Worm (Caenorhabditis elegans) whole organism, late embryonic: ENCODE measurements around the gene C04A11.5.

ENCODE experiments used
- C38D4.7 ChIP-seq: fragments of 200-800 bp; sonication (Bioruptor generic); optimal IDR thresholded peaks from 2 replicates; lab custom pipeline; 2018; ENCODE audit warnings: mild to moderate bottlenecking, missing genetic modification characterization, moderate library complexity, missing compliant biosample characterization
- K02D7.2 ChIP-seq: sonication (generic microtip); optimal IDR thresholded peaks from 2 replicates; lab custom pipeline; 2017; ENCODE audit warnings: mild to moderate bottlenecking, missing genetic modification characterization, missing compliant biosample characterization
- T23F11.4 ChIP-seq: fragments of 200-800 bp; sonication (Bioruptor generic); optimal IDR thresholded peaks from 2 replicates; lab custom pipeline; 2018; ENCODE audit warnings: mild to moderate bottlenecking, missing genetic modification characterization, missing compliant biosample characterization
- Y22D7AL.16 ChIP-seq: sonication (generic microtip); optimal IDR thresholded peaks from 2 replicates; lab custom pipeline; 2016; ENCODE audit warnings: missing genetic modification characterization, missing compliant biosample characterization
- ahr-1 ChIP-seq: sonication (generic microtip); optimal IDR thresholded peaks from 2 replicates; lab custom pipeline; 2016; ENCODE audit warnings: missing genetic modification characterization, missing compliant biosample characterization
- ceh-14 ChIP-seq: sonication (generic microtip); optimal IDR thresholded peaks from 2 replicates; lab custom pipeline; 2016; ENCODE audit warnings: missing genotype, missing genetic modification characterization, missing compliant biosample characterization
- ceh-19 ChIP-seq: fragments of 200-800 bp; sonication (Bioruptor generic); optimal IDR thresholded peaks from 2 replicates; lab custom pipeline; 2018; ENCODE audit warnings: mild to moderate bottlenecking, missing genetic modification characterization, missing compliant biosample characterization
- ceh-22 ChIP-seq: sonication (generic microtip); optimal IDR thresholded peaks from 2 replicates; lab custom pipeline; 2017; ENCODE audit warnings: missing biosample characterization, missing genetic modification characterization
- ceh-45 ChIP-seq: fragments of 200-800 bp; sonication (Bioruptor generic); IDR thresholded peaks from 2 replicates; pipeline ENCODE4 v1.3.6; 2022; ENCODE audit warnings: missing genetic modification reagents, missing genetic modification characterization, missing compliant biosample characterization
- ceh-48 ChIP-seq: sonication (generic microtip); optimal IDR thresholded peaks from 2 replicates; lab custom pipeline; 2016; ENCODE audit warnings: missing genetic modification characterization, inconsistent platforms, missing compliant biosample characterization
- dve-1 ChIP-seq: sonication (generic microtip); optimal IDR thresholded peaks from 2 replicates; lab custom pipeline; 2017; ENCODE audit warnings: antibody characterized with exemption, mild to moderate bottlenecking, missing genetic modification characterization, missing compliant biosample characterization
- elt-2 ChIP-seq: sonication (generic microtip); optimal IDR thresholded peaks from 2 replicates; lab custom pipeline; 2016; ENCODE audit warnings: missing genetic modification reagents, missing genetic modification characterization, missing compliant biosample characterization
- ets-4 ChIP-seq: sonication (generic microtip); optimal IDR thresholded peaks from 2 replicates; lab custom pipeline; 2016; ENCODE audit warnings: missing genetic modification characterization, missing compliant biosample characterization
- eyg-1 ChIP-seq: sonication (generic microtip); optimal IDR thresholded peaks from 2 replicates; lab custom pipeline; 2016; ENCODE audit warnings: missing genotype, missing genetic modification characterization, missing compliant biosample characterization
- fkh-10 ChIP-seq: fragments of 150-350 bp; optimal IDR thresholded peaks from 2 replicates; lab custom pipeline; 2014; ENCODE audit warnings: missing biosample characterization, missing genetic modification reagents, missing genetic modification characterization
- fkh-6 ChIP-seq: sonication (generic microtip); optimal IDR thresholded peaks from 2 replicates; lab custom pipeline; 2016; ENCODE audit warnings: missing genetic modification characterization, missing compliant biosample characterization
- gmeb-2 ChIP-seq: sonication (generic microtip); optimal IDR thresholded peaks from 2 replicates; lab custom pipeline; 2016; ENCODE audit warnings: missing genetic modification characterization, inconsistent platforms, missing compliant biosample characterization
- hlh-30 ChIP-seq: sonication (generic microtip); optimal IDR thresholded peaks from 2 replicates; lab custom pipeline; 2017; ENCODE audit warnings: antibody characterized with exemption, missing genetic modification characterization, missing compliant biosample characterization; ENCODE audit not compliant: insufficient read depth
- hlh-6 ChIP-seq: sonication (generic microtip); optimal IDR thresholded peaks from 2 replicates; lab custom pipeline; 2016; ENCODE audit warnings: missing genotype, missing genetic modification characterization, missing compliant biosample characterization
- hlh-8 ChIP-seq: sonication (generic microtip); optimal IDR thresholded peaks from 2 replicates; lab custom pipeline; 2016; ENCODE audit warnings: missing genotype, missing genetic modification characterization, missing compliant biosample characterization
- lim-6 ChIP-seq: sonication (generic microtip); optimal IDR thresholded peaks from 2 replicates; lab custom pipeline; 2016; ENCODE audit warnings: missing genetic modification characterization, missing compliant biosample characterization
- lin-11 ChIP-seq: fragments of 200-800 bp; sonication (Bioruptor generic); optimal IDR thresholded peaks from 2 replicates; lab custom pipeline; 2018; ENCODE audit warnings: mild to moderate bottlenecking, missing genetic modification characterization, missing compliant biosample characterization
- madf-2 ChIP-seq: sonication (generic microtip); optimal IDR thresholded peaks from 2 replicates; lab custom pipeline; 2017; ENCODE audit warnings: missing genetic modification characterization, missing compliant biosample characterization
- mec-3 ChIP-seq: sonication (generic microtip); optimal IDR thresholded peaks from 2 replicates; lab custom pipeline; 2016; ENCODE audit warnings: borderline replicate concordance, missing genetic modification characterization, missing compliant biosample characterization
- nfya-1 ChIP-seq: sonication (generic microtip); optimal IDR thresholded peaks from 2 replicates; lab custom pipeline; 2017; ENCODE audit warnings: missing genetic modification characterization, mild to moderate bottlenecking, missing compliant biosample characterization, antibody characterized with exemption, moderate library complexity
- nhr-11 ChIP-seq: fragments of 150-350 bp; optimal IDR thresholded peaks from 2 replicates; lab custom pipeline; 2014; ENCODE audit warnings: missing biosample characterization, missing genetic modification characterization
- nhr-232 ChIP-seq: sonication (generic microtip); optimal IDR thresholded peaks from 2 replicates; lab custom pipeline; 2016; ENCODE audit warnings: missing genetic modification characterization, missing compliant biosample characterization
- odd-2 ChIP-seq: sonication (generic microtip); optimal IDR thresholded peaks from 2 replicates; lab custom pipeline; 2017; ENCODE audit warnings: antibody characterized with exemption, mild to moderate bottlenecking, missing genetic modification characterization, missing compliant biosample characterization
- pat-9 ChIP-seq: fragments of 200-800 bp; sonication (Bioruptor generic); optimal IDR thresholded peaks from 2 replicates; lab custom pipeline; 2018; ENCODE audit warnings: mild to moderate bottlenecking, missing genetic modification characterization, moderate library complexity, missing compliant biosample characterization
- pros-1 ChIP-seq: fragments of 150-350 bp; optimal IDR thresholded peaks from 2 replicates; lab custom pipeline; 2014; ENCODE audit warnings: missing biosample characterization, missing genetic modification reagents, missing genetic modification characterization
- ref-2 ChIP-seq: sonication (generic microtip); optimal IDR thresholded peaks from 2 replicates; lab custom pipeline; 2016; ENCODE audit warnings: missing genetic modification characterization, missing compliant biosample characterization
- rnt-1 ChIP-seq: sonication (generic microtip); optimal IDR thresholded peaks from 2 replicates; lab custom pipeline; 2016; ENCODE audit warnings: missing genetic modification characterization, missing compliant biosample characterization
- sdc-2 ChIP-seq: sonication (generic microtip); optimal IDR thresholded peaks from 2 replicates; lab custom pipeline; 2016; ENCODE audit warnings: missing genotype, missing genetic modification characterization, missing compliant biosample characterization
- sox-2 ChIP-seq: fragments of 200-800 bp; sonication (Bioruptor generic); IDR thresholded peaks from 2 replicates; pipeline ENCODE4 v1.3.6; 2022; ENCODE audit warnings: missing genetic modification reagents, missing genetic modification characterization, missing compliant biosample characterization
- sox-4 ChIP-seq: sonication (generic microtip); optimal IDR thresholded peaks from 2 replicates; lab custom pipeline; 2017; ENCODE audit warnings: mild to moderate bottlenecking, missing genetic modification characterization, inconsistent platforms, missing compliant biosample characterization
- ttx-3 ChIP-seq: sonication (generic microtip); optimal IDR thresholded peaks from 2 replicates; lab custom pipeline; 2016; ENCODE audit warnings: missing genetic modification reagents, missing genetic modification characterization, missing compliant biosample characterization
- unc-42 ChIP-seq: sonication (generic microtip); optimal IDR thresholded peaks from 2 replicates; lab custom pipeline; 2016; ENCODE audit warnings: missing genotype, missing genetic modification characterization, missing compliant biosample characterization
- unc-86 ChIP-seq: sonication (generic microtip); optimal IDR thresholded peaks from 2 replicates; lab custom pipeline; 2016; ENCODE audit warnings: missing genetic modification characterization, missing compliant biosample characterization
- zip-5 ChIP-seq: sonication (generic microtip); optimal IDR thresholded peaks from 2 replicates; lab custom pipeline; 2016; ENCODE audit warnings: missing genetic modification characterization, missing compliant biosample characterization
- ztf-16 ChIP-seq: sonication (generic microtip); optimal IDR thresholded peaks from 2 replicates; lab custom pipeline; 2017; ENCODE audit warnings: missing genetic modification characterization, missing compliant biosample characterization

Gene C04A11.5

DNA sequence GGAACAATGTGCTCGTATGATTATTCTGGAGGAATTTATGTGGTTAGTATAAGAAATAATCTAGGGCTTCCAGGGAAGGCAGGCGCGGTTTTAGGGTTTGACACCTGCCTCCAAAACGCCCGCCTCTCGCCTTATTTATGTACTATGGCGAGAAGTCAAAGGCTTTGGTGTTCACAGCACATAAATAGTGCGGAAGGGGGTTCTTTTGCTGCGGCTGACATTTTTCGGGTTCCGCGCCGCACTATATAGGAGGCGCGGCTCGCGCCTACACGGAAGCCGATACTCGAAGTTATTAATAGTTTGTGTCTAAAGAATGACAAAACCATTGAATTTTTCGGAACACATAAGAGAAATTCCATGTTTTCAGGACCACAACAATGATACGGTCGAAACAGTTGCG lies 25.9 kb downstream of the C04A11.5 start:
- TF ChIP-seq ceh-19 (GFP tag; lab: Kevin White, UChicago) (no peak), T23F11.4 (GFP tag; lab: Kevin White, UChicago) (no peak), ceh-45 (GFP tag; lab: Robert Waterston, UW) (no peak), fkh-6 (tag; lab: Kevin White, UChicago) (no peak), pat-9 (tag; lab: Kevin White, UChicago) (no peak), zip-5 (tag; lab: Kevin White, UChicago) (no peak), sox-2 (no peak), odd-2 (tag; lab: Kevin White, UChicago) (no peak), lin-11 (tag; lab: Kevin White, UChicago) (no peak), ceh-14 (tag; lab: Kevin White, UChicago) (no peak), K02D7.2 (no peak)

DNA sequence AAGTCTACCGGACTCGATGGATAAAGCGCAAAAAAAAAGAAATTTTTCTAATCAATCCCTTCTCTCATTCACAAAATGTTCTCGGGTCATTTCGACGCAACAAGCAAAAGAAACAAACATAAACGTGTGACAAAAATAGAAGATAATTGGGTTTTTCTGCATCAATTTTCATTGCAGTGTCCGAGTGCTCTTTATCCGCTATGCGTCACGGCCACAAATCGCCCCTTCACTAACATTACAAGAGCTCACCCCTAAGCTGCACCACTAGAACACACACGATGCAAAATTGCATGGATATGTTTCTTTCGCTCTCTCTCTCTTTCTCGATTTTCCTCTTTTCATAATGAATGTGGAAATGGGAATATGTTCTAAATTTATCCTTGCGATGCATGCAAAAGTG lies 31.8 kb downstream of the C04A11.5 start:
- TF ChIP-seq fkh-6 (tag; lab: Kevin White, UChicago), result no peak
- TF ChIP-seq lim-6 (tag; lab: Kevin White, UChicago), result no peak
- no peak for TF ChIP-seq fkh-10 (GFP tag; lab: Kevin White, UChicago)
- no peak for TF ChIP-seq nhr-11 (tag; lab: Kevin White, UChicago)
- TF ChIP-seq ref-2 (tag; lab: Kevin White, UChicago), result no peak
- no peak for TF ChIP-seq hlh-8 (tag; lab: Kevin White, UChicago)
- peak; percentile 10 for TF ChIP-seq nfya-1 (tag; lab: Kevin White, UChicago)
- TF ChIP-seq K02D7.2, result no peak
- no peak for TF ChIP-seq madf-2 (tag; lab: Kevin White, UChicago)
- TF ChIP-seq mec-3 (tag; lab: Kevin White, UChicago), result no peak
- TF ChIP-seq ceh-48 (tag; lab: Kevin White, UChicago), result no peak
- peak; percentile 54 for TF ChIP-seq unc-42 (tag; lab: Kevin White, UChicago)
- TF ChIP-seq sdc-2 (tag; lab: Kevin White, UChicago), result peak; percentile 67
- no peak for TF ChIP-seq ztf-16
- no peak for TF ChIP-seq elt-2 (tag; lab: Kevin White, UChicago)
- no peak for TF ChIP-seq sox-4 (tag; lab: Kevin White, UChicago)

DNA sequence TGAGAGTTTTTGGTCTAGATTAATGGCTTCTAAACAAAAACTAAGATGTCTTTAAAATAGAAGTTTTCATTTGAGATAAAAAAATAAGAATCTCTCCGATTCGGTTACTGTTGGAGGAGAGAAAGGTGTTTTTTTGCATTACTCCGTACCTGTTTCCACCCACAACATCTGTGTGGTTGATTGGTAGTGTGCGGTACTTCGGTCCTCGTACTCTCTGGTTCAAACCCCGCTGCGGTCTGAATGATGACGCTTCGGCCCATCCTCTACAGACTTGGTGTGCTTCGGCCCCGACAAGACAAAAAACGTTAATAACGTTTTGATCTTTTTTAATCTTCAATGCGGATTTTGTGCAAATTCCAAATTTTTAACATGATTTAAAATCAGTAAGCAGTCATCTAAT lies 33.1 kb downstream of the C04A11.5 start:
- TF ChIP-seq rnt-1 (no peak), lin-11 (tag; lab: Kevin White, UChicago) (no peak), ahr-1 (tag; lab: Kevin White, UChicago) (no peak), C38D4.7 (GFP tag; lab: Kevin White, UChicago) (no peak), ets-4 (no peak), ceh-22 (tag; lab: Kevin White, UChicago) (no peak), hlh-30 (no peak), pat-9 (tag; lab: Kevin White, UChicago) (no peak), ceh-45 (GFP tag; lab: Robert Waterston, UW) (no peak), pros-1 (tag; lab: Kevin White, UChicago) (no peak), unc-86 (tag; lab: Kevin White, UChicago) (no peak), Y22D7AL.16 (tag; lab: Kevin White, UChicago) (no peak), dve-1 (no peak), hlh-6 (tag; lab: Kevin White, UChicago) (no peak), eyg-1 (no peak), gmeb-2 (tag; lab: Kevin White, UChicago) (no peak), nhr-232 (tag; lab: Kevin White, UChicago) (no peak), ttx-3 (tag; lab: Kevin White, UChicago) (no peak)
